Fruit fly (Drosophila melanogaster) whole organism, pupa: ENCODE measurements around the gene CG10958.

ENCODE experiments used
- CG12605 ChIP-seq: fragments of 200-800 bp; sonication (Bioruptor generic); IDR thresholded peaks from 2 replicates; pipeline ENCODE4 v1.3.6; 2022; ENCODE audit warnings: missing biosample characterization, missing genetic modification characterization
- CG14655 ChIP-seq: fragments of 200-800 bp; sonication (Bioruptor generic); optimal IDR thresholded peaks from 3 replicates; lab custom pipeline; 2017; ENCODE audit warnings: mild to moderate bottlenecking, missing biosample characterization, missing genetic modification reagents, missing genetic modification characterization
- CG34367 ChIP-seq: fragments of 200-800 bp; sonication (Bioruptor generic); optimal IDR thresholded peaks from 2 replicates; lab custom pipeline; 2018; ENCODE audit warnings: missing biosample characterization, mild to moderate bottlenecking, missing genetic modification characterization
- CG8159 ChIP-seq: fragments of 200-800 bp; sonication (Bioruptor generic); optimal IDR thresholded peaks from 3 replicates; lab custom pipeline; 2018; ENCODE audit warnings: missing biosample characterization, mild to moderate bottlenecking, missing genetic modification characterization, moderate library complexity
- CG8301 ChIP-seq: fragments of 200-800 bp; sonication (Bioruptor generic); optimal IDR thresholded peaks from 2 replicates; lab custom pipeline; 2018; ENCODE audit warnings: missing biosample characterization, mild to moderate bottlenecking, missing genetic modification characterization
- CG9948 ChIP-seq: fragments of 200-800 bp; sonication (Bioruptor generic); optimal IDR thresholded peaks from 2 replicates; lab custom pipeline; 2018; ENCODE audit warnings: missing biosample characterization, mild to moderate bottlenecking, missing genetic modification characterization, moderate library complexity
- Ets98B ChIP-seq: fragments of 200-800 bp; sonication (Bioruptor generic); IDR thresholded peaks from 2 replicates; pipeline ENCODE4 v1.3.6; 2022; ENCODE audit warnings: missing biosample characterization, missing genetic modification characterization
- Pif1A ChIP-seq: fragments of 200-800 bp; sonication (Bioruptor generic); optimal IDR thresholded peaks from 3 replicates; lab custom pipeline; 2016; ENCODE audit warnings: missing biosample characterization, missing genetic modification characterization
- Snoo ChIP-seq: fragments of 200-800 bp; sonication (Bioruptor generic); optimal IDR thresholded peaks from 3 replicates; lab custom pipeline; 2017; ENCODE audit warnings: missing biosample characterization, mild to moderate bottlenecking, missing genetic modification characterization, inconsistent platforms
- fd96Ca ChIP-seq: fragments of 200-800 bp; sonication (Bioruptor generic); IDR thresholded peaks from 3 replicates; pipeline ENCODE4 v1.3.6; 2022; ENCODE audit warnings: missing biosample characterization, missing genetic modification characterization

DNA sequence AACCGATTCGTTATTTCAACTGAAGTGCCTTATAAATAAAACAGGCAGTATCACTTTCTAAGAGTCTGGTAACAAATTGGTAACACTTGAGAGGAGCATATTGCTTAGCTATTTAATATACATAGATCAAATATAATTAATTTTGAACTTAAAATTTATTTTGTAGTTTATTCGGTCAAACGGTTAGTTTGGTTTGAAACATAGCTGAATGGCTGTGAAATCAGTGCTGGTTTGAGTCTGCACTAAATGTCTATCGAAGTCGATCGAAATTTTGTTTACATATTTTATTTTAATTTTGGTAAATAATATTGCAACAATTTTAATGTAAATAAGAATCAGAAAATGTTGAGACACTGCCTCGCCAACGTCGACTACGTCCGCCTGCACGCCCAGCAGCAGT is 16.5 kb downstream of the CG10958 start, which contains the start of gene CG10959:
- TF ChIP-seq CG8301 (tag; lab: Kevin White, UChicago), result no peak
- no peak for TF ChIP-seq CG9948 (tag; lab: Kevin White, UChicago)
- no peak for TF ChIP-seq CG14655 (GFP tag; lab: Kevin White, UChicago)
- no peak for TF ChIP-seq CG12605 (GFP tag; lab: Robert Waterston, UW)
- TF ChIP-seq Pif1A (GFP tag; lab: Kevin White, UChicago), result no peak
- TF ChIP-seq CG34367 (tag; lab: Kevin White, UChicago), result no peak
- TF ChIP-seq fd96Ca (GFP tag; lab: Robert Waterston, UW), result no peak
- no peak for TF ChIP-seq Snoo (tag; lab: Kevin White, UChicago)
- TF ChIP-seq CG8159 (tag; lab: Kevin White, UChicago), result no peak
- TF ChIP-seq Ets98B (GFP tag; lab: Robert Waterston, UW), result no peak
